Fruit fly (Drosophila melanogaster) whole organism, adult: Measurements from ENCODE around the gene Max.
A peak's percentile ranks its signal among the peaks of the same experiment; 100 is the strongest.

Experiments
- CG11617 ChIP-seq: fragments of 200-800 bp; sonication (Bioruptor generic); optimal IDR thresholded peaks from 2 replicates; lab custom pipeline; 2017; ENCODE audit warnings: mild to moderate bottlenecking, missing biosample characterization, missing genetic modification reagents, missing genetic modification characterization
- CG12768 ChIP-seq: fragments of 200-800 bp; sonication (Bioruptor generic); optimal IDR thresholded peaks from 2 replicates; lab custom pipeline; 2017; ENCODE audit warnings: missing biosample characterization, missing genetic modification characterization, mild to moderate bottlenecking, moderate library complexity, missing genetic modification reagents
- CG14711 ChIP-seq: fragments of 200-800 bp; sonication (Bioruptor generic); optimal IDR thresholded peaks from 2 replicates; lab custom pipeline; 2018; ENCODE audit warnings: missing biosample characterization, mild to moderate bottlenecking, missing genetic modification characterization, moderate library complexity
- CG1620 ChIP-seq: fragments of 200-800 bp; sonication (Bioruptor generic); optimal IDR thresholded peaks from 2 replicates; lab custom pipeline; 2016; ENCODE audit warnings: missing biosample characterization, missing genetic modification characterization
- CG33017 ChIP-seq: fragments of 200-800 bp; sonication (Bioruptor generic); optimal IDR thresholded peaks from 2 replicates; lab custom pipeline; 2018; ENCODE audit warnings: missing biosample characterization, mild to moderate bottlenecking, missing genetic modification characterization, moderate library complexity
- CG5204 ChIP-seq: fragments of 200-800 bp; sonication (Bioruptor generic); optimal IDR thresholded peaks from 2 replicates; lab custom pipeline; 2016; ENCODE audit warnings: missing biosample characterization, missing genetic modification characterization
- CG7045 ChIP-seq: fragments of 200-800 bp; sonication (Bioruptor generic); optimal IDR thresholded peaks from 2 replicates; lab custom pipeline; 2017; ENCODE audit warnings: missing biosample characterization, mild to moderate bottlenecking, missing genetic modification characterization
- CG7101 ChIP-seq: fragments of 200-800 bp; sonication (Bioruptor generic); optimal IDR thresholded peaks from 2 replicates; lab custom pipeline; 2018; ENCODE audit warnings: missing biosample characterization, mild to moderate bottlenecking, missing genetic modification characterization, moderate library complexity
- Clk ChIP-seq: fragments of 200-800 bp; sonication (Bioruptor generic); optimal IDR thresholded peaks from 2 replicates; lab custom pipeline; 2017; ENCODE audit warnings: missing biosample characterization, missing genetic modification characterization
- Crg-1 ChIP-seq: fragments of 200-800 bp; sonication (Bioruptor generic); optimal IDR thresholded peaks from 2 replicates; lab custom pipeline; 2016; ENCODE audit warnings: missing biosample characterization, missing genetic modification characterization
- Hr96 ChIP-seq: fragments of 200-800 bp; sonication (Bioruptor generic); optimal IDR thresholded peaks from 2 replicates; lab custom pipeline; 2016; ENCODE audit warnings: missing biosample characterization, missing genetic modification characterization
- Mnt ChIP-seq: fragments of 200-800 bp; sonication (Bioruptor generic); optimal IDR thresholded peaks from 2 replicates; lab custom pipeline; 2016; ENCODE audit warnings: missing biosample characterization, mild to moderate bottlenecking, missing genetic modification characterization
- bab1 ChIP-seq: fragments of 200-800 bp; sonication (Bioruptor generic); optimal IDR thresholded peaks from 3 replicates; lab custom pipeline; 2019; ENCODE audit warnings: missing biosample characterization, mild to moderate bottlenecking, missing genetic modification characterization, moderate library complexity
- cic ChIP-seq: fragments of 200-800 bp; sonication (Bioruptor generic); optimal IDR thresholded peaks from 2 replicates; lab custom pipeline; 2017; ENCODE audit warnings: missing biosample characterization, mild to moderate bottlenecking, missing genetic modification characterization, moderate library complexity
- cnc ChIP-seq, 2 experiments: fragments of >200 bp; optimal IDR thresholded peaks; 2 replicates each; lab custom pipeline; 2017
- kay ChIP-seq: fragments of 200-800 bp; sonication (Bioruptor generic); peaks from one replicate; lab custom pipeline; 2016; ENCODE audit warnings: missing biosample characterization, missing genetic modification characterization, borderline replicate concordance
- ovo ChIP-seq: fragments of 200-800 bp; sonication (Bioruptor generic); optimal IDR thresholded peaks from 2 replicates; lab custom pipeline; 2016; ENCODE audit warnings: missing biosample characterization, missing genetic modification characterization
- pad ChIP-seq: fragments of 200-800 bp; sonication (Bioruptor generic); optimal IDR thresholded peaks from 3 replicates; lab custom pipeline; 2017; ENCODE audit warnings: missing biosample characterization, missing genetic modification characterization, mild to moderate bottlenecking, moderate library complexity, missing genetic modification reagents
- tj ChIP-seq: fragments of 200-800 bp; sonication (Bioruptor generic); optimal IDR thresholded peaks from 3 replicates; lab custom pipeline; 2017; ENCODE audit warnings: missing biosample characterization, mild to moderate bottlenecking, missing genetic modification characterization, moderate library complexity
- toe ChIP-seq: fragments of 200-800 bp; sonication (Bioruptor generic); optimal IDR thresholded peaks from 2 replicates; lab custom pipeline; 2016; ENCODE audit warnings: missing biosample characterization, missing genetic modification characterization

The Max gene

dm6 chr3L:19270542-19270941 is 6.6 kb upstream of the Max start, which contains the start of gene CG14088:
TSS of gene CG14088 (minus strand) at chr3L:19270642.
- TF ChIP-seq CG12768 (GFP tag; lab: Kevin White, UChicago) (no peak), Mnt (no peak), CG7101 (tag; lab: Kevin White, UChicago) (no peak), tj (GFP tag; lab: Kevin White, UChicago) (no peak), CG7045 (GFP tag; lab: Kevin White, UChicago) (no peak), cnc (optimal IDR thresholded peaks at IDR 0.05; lab: Kevin White, UChicago) (no peak), cic (GFP tag; lab: Kevin White, UChicago) (no peak), CG11617 (GFP tag; lab: Kevin White, UChicago) (no peak), bab1 (GFP tag; lab: Kevin White, UChicago) (no peak), pad (GFP tag; lab: Kevin White, UChicago) (no peak)

- TF ChIP-seq Mnt (peak; percentile 49), tj (GFP tag; lab: Kevin White, UChicago) (peak; percentile 48), bab1 (GFP tag; lab: Kevin White, UChicago) (no peak), cic (GFP tag; lab: Kevin White, UChicago) (peak; percentile 55), CG12768 (GFP tag; lab: Kevin White, UChicago) (peak; percentile 69), CG5204 (GFP tag; lab: Kevin White, UChicago) (peak; percentile 27), cnc (optimal IDR thresholded peaks at IDR 0.05; lab: Kevin White, UChicago) (no peak), toe (GFP tag; lab: Kevin White, UChicago) (no peak), CG14711 (peak; percentile 10), CG7101 (tag; lab: Kevin White, UChicago) (peak; percentile 2), CG7045 (GFP tag; lab: Kevin White, UChicago) (no peak), pad (GFP tag; lab: Kevin White, UChicago) (peak; percentile 8), Hr96 (GFP tag; lab: Kevin White, UChicago) (peak; percentile 24), Crg-1 (GFP tag; lab: Kevin White, UChicago) (peak; percentile 11)
These were observed 4.9 kb upstream of the Max start, which contains the start of the genes Aldh7A1 and CG14085 for dm6 chr3L:19268720-19269401. TSS of gene Aldh7A1 (minus strand) at chr3L:19268913. TSS of gene CG14085 (plus strand) at chr3L:19269351.

DNA sequence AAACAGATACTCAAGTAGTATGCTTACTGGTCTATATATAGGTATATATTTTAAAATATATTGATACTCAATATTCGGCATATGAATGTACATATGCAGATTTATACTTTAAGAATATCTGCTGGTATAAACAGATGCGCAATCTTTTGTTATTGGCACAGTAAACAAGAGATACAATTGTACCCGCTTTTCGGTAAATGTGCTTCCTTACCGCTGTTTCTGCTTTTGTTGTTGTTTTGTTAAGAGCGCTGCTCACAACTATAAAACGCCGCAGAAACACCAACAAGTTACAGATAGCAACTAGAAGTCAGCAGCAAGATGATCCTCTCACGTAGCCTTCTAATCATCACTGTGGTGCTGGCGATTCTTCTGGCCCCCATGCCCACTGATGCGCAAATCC is 1.8 kb upstream of the Max start, which contains the start of gene CG45081:
TSS of gene CG45081 (plus strand) at position 301 of the 400 bp plus-strand sequence.
- TF ChIP-seq cic (GFP tag; lab: Kevin White, UChicago) (peak; percentile 5), CG33017 (tag; lab: Kevin White, UChicago) (no peak), cnc (optimal IDR thresholded peaks at IDR 0.05; lab: Kevin White, UChicago) (no peak), Mnt (no peak)

DNA sequence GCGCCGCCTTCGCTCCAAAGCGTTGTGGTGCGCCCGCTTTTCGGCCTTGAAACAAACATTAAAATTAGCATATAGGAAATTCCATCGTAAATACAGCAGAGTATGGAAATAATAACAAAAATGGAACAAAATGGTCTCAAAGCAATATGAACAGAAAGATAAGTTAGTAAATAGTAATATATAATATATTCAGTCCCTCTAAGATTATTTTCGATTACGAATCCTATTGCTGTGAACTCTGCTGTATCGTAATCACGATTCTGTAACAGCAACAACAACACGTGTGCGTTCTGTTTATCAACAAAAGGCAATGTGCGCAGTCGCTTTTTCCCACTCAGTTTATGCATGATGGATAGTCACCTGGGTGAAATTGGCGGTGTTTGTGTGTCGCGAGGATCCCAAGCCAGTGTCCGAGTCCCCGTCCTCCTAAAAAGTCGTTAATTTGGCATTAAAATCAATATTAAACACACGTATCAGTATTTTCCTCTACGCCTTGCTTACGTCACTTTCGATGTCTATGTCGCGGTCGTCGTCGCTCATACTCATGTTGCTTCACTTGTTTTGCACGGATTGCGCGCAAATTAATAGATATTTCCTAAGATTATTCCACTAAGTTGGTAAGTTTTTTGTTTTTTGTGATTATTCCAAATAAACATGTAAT is 374 bp downstream of the Max start, which contains the start of the genes CG42374 and Mettl5:
TSS of gene CG42374 (plus strand) at position 287 of the 661 bp plus-strand sequence.
TSS of gene Mettl5 (plus strand) at position 287 of the 661 bp plus-strand sequence.
- no peak for TF ChIP-seq pad (GFP tag; lab: Kevin White, UChicago)
- no peak for TF ChIP-seq Crg-1 (GFP tag; lab: Kevin White, UChicago)
- no peak for TF ChIP-seq CG11617 (GFP tag; lab: Kevin White, UChicago)
- TF ChIP-seq CG12768 (GFP tag; lab: Kevin White, UChicago) = no peak
- TF ChIP-seq Hr96 (GFP tag; lab: Kevin White, UChicago) = no peak
- no peak for TF ChIP-seq ovo (GFP tag; lab: Kevin White, UChicago)
- TF ChIP-seq Mnt = peak; percentile 92
- TF ChIP-seq CG14711 = no peak
- peak; percentile 1 for TF ChIP-seq CG7045 (GFP tag; lab: Kevin White, UChicago)
- no peak for TF ChIP-seq CG1620 (GFP tag; lab: Kevin White, UChicago)
- TF ChIP-seq cnc (optimal IDR thresholded peaks at IDR 0.05; lab: Kevin White, UChicago) = no peak
- no peak for TF ChIP-seq CG7101 (tag; lab: Kevin White, UChicago)
- no peak for TF ChIP-seq CG5204 (GFP tag; lab: Kevin White, UChicago)
- no peak for TF ChIP-seq Clk (GFP tag; lab: Kevin White, UChicago)

DNA sequence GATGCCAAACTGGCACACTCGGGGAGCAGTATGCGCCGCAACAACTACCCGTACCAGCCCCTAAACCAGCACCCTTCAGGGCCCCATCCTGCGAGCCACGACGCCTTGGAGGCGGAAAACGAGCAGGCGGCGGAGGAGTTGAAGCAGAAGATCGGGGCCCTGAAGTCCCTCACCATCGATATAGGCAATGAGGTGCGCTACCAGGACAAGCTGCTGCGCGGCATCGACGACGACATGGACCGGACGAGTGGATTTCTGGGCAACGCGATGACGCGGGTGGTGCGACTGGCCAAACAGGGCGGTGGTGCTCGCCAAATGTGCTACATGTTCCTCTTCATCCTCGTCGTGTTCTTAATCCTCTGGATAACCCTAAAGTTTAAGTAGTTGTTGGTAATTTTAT is 2.3 kb downstream of the Max start:
- TF ChIP-seq cic (GFP tag; lab: Kevin White, UChicago) = no peak
- TF ChIP-seq ovo (GFP tag; lab: Kevin White, UChicago) = no peak
- no peak for TF ChIP-seq Crg-1 (GFP tag; lab: Kevin White, UChicago)
- TF ChIP-seq bab1 (GFP tag; lab: Kevin White, UChicago) = no peak
- no peak for TF ChIP-seq pad (GFP tag; lab: Kevin White, UChicago)
- no peak for TF ChIP-seq kay (GFP tag; lab: Kevin White, UChicago)
- TF ChIP-seq CG5204 (GFP tag; lab: Kevin White, UChicago) = no peak
- TF ChIP-seq CG7045 (GFP tag; lab: Kevin White, UChicago) = no peak
- no peak for TF ChIP-seq tj (GFP tag; lab: Kevin White, UChicago)
- TF ChIP-seq CG33017 (tag; lab: Kevin White, UChicago) = no peak
- no peak for TF ChIP-seq CG12768 (GFP tag; lab: Kevin White, UChicago)
- TF ChIP-seq toe (GFP tag; lab: Kevin White, UChicago) = no peak
- TF ChIP-seq CG7101 (tag; lab: Kevin White, UChicago) = no peak
- no peak for TF ChIP-seq CG11617 (GFP tag; lab: Kevin White, UChicago)
- TF ChIP-seq CG14711 = no peak
- no peak for TF ChIP-seq Hr96 (GFP tag; lab: Kevin White, UChicago)
